Worm (Caenorhabditis elegans) whole organism, early embryonic: ENCODE results near the gene ptr-6.
A peak's percentile ranks its signal among the peaks of the same experiment; 100 is the strongest.

ENCODE experiments used
- B0310.2 ChIP-seq: sonication (generic microtip); optimal IDR thresholded peaks from 2 replicates; lab custom pipeline; 2016; ENCODE audit warnings: mild to moderate bottlenecking, missing genetic modification characterization, missing compliant biosample characterization
- F13C5.2 ChIP-seq: sonication (generic microtip); optimal IDR thresholded peaks from 2 replicates; lab custom pipeline; 2017; ENCODE audit warnings: mild to moderate bottlenecking, missing genetic modification characterization, inconsistent platforms, missing compliant biosample characterization
- ama-1 ChIP-seq: fragments of 150-350 bp; optimal IDR thresholded peaks from 2 replicates; lab custom pipeline; 2014
- ceh-13 ChIP-seq: fragments of 200-800 bp; sonication (Bioruptor generic); optimal IDR thresholded peaks from 2 replicates; lab custom pipeline; 2018; ENCODE audit warnings: mild to moderate bottlenecking, missing genetic modification characterization, missing compliant biosample characterization
- ceh-36 ChIP-seq: sonication (generic microtip); optimal IDR thresholded peaks from 2 replicates; lab custom pipeline; 2016; ENCODE audit warnings: missing genetic modification characterization, inconsistent platforms, missing compliant biosample characterization
- ets-7 ChIP-seq: sonication (generic microtip); optimal IDR thresholded peaks from 2 replicates; lab custom pipeline; 2016; ENCODE audit warnings: missing genotype, missing genetic modification characterization, missing compliant biosample characterization
- flt-1 ChIP-seq: fragments of 200-800 bp; sonication (Bioruptor generic); IDR thresholded peaks from 2 replicates; pipeline ENCODE4 v1.3.6; 2022; ENCODE audit warnings: missing genetic modification characterization, missing compliant biosample characterization
- hmg-4 ChIP-seq: fragments of 200-800 bp; sonication (Bioruptor generic); optimal IDR thresholded peaks from 2 replicates; lab custom pipeline; 2018; ENCODE audit warnings: mild to moderate bottlenecking, missing genetic modification characterization, missing compliant biosample characterization
- hnd-1 ChIP-seq: sonication (generic microtip); optimal IDR thresholded peaks from 2 replicates; lab custom pipeline; 2016; ENCODE audit warnings: missing genetic modification characterization, missing compliant biosample characterization
- scrt-1 ChIP-seq: fragments of 200-800 bp; sonication (Bioruptor generic); IDR thresholded peaks from 2 replicates; pipeline ENCODE4 v1.3.6; 2022; ENCODE audit warnings: missing genetic modification characterization, missing compliant biosample characterization
- sea-1 ChIP-seq: fragments of 200-800 bp; sonication (Bioruptor generic); conservative IDR thresholded peaks from 2 replicates; pipeline ENCODE4 v1.3.6; 2022; ENCODE audit warnings: missing genetic modification characterization, missing compliant biosample characterization
- tbx-11 ChIP-seq: fragments of 200-800 bp; sonication (Bioruptor generic); IDR thresholded peaks from 2 replicates; pipeline ENCODE4 v1.3.6; 2022; ENCODE audit warnings: missing genetic modification characterization, missing compliant biosample characterization
- tbx-37 ChIP-seq: fragments of 200-800 bp; sonication (Bioruptor generic); conservative IDR thresholded peaks from 2 replicates; pipeline ENCODE4 v1.3.6; 2022; ENCODE audit warnings: missing genetic modification reagents, missing genetic modification characterization, missing compliant biosample characterization
- tra-4 ChIP-seq: sonication (generic microtip); optimal IDR thresholded peaks from 2 replicates; lab custom pipeline; 2017; ENCODE audit warnings: missing genetic modification characterization, missing compliant biosample characterization

- TF ChIP-seq scrt-1 (GFP tag; lab: Robert Waterston, UW) (peak; percentile 61; the same call in 1 of the 2 replicates), tbx-37 (GFP tag; lab: Robert Waterston, UW) (no peak), ets-7 (no peak), ama-1 (no peak), flt-1 (GFP tag; lab: Robert Waterston, UW) (0 out of 2 replicates have a peak, but pooled peaks have one; percentile 10), B0310.2 (tag; lab: Kevin White, UChicago) (no peak), tra-4 (tag; lab: Kevin White, UChicago) (no peak), F13C5.2 (no peak), sea-1 (GFP tag; lab: Robert Waterston, UW) (no peak), hnd-1 (tag; lab: Kevin White, UChicago) (no peak), tbx-11 (GFP tag; lab: Robert Waterston, UW) (0 out of 2 replicates have a peak, but pooled peaks have one; percentile 43), ceh-13 (GFP tag; lab: Kevin White, UChicago) (no peak), hmg-4 (GFP tag; lab: Kevin White, UChicago) (no peak), ceh-36 (tag; lab: Kevin White, UChicago) (no peak)
Measured at ce11 chrII:5237699-5238098, 8.9 kb downstream of the ptr-6 start.
